Fruit fly (Drosophila melanogaster) whole organism, embryonic: ENCODE measurements around the gene mRpL40.

Experiments
- Abd-B ChIP-seq: fragments of 200-800 bp; sonication (Bioruptor generic); optimal IDR thresholded peaks from 2 replicates; lab custom pipeline; 2018; ENCODE audit warnings: missing biosample characterization, mild to moderate bottlenecking, missing genetic modification characterization, moderate library complexity
- Bdp1 ChIP-seq: fragments of 200-800 bp; sonication (Bioruptor generic); optimal IDR thresholded peaks from 3 replicates; lab custom pipeline; 2016; ENCODE audit warnings: missing biosample characterization, missing genetic modification characterization
- CG10209 ChIP-seq: fragments of 200-800 bp; sonication (Bioruptor generic); optimal IDR thresholded peaks from 3 replicates; lab custom pipeline; 2017; ENCODE audit warnings: missing biosample characterization, mild to moderate bottlenecking, missing genetic modification characterization, missing genetic modification reagents
- CG11560 ChIP-seq: fragments of 200-800 bp; sonication (Bioruptor generic); IDR thresholded peaks from 3 replicates; pipeline ENCODE4 v1.3.6; 2022; ENCODE audit warnings: missing biosample characterization, missing genetic modification characterization
- CG15073 ChIP-seq: fragments of 200-800 bp; sonication (Bioruptor generic); optimal IDR thresholded peaks from 2 replicates; lab custom pipeline; 2016; ENCODE audit warnings: missing biosample characterization, missing genetic modification characterization
- CG17568 ChIP-seq: fragments of 200-800 bp; sonication (Bioruptor generic); optimal IDR thresholded peaks from 2 replicates; lab custom pipeline; 2018; ENCODE audit warnings: missing biosample characterization, mild to moderate bottlenecking, missing genetic modification characterization, moderate library complexity
- CG2116 ChIP-seq: fragments of 200-800 bp; sonication (Bioruptor generic); optimal IDR thresholded peaks from 3 replicates; lab custom pipeline; 2018; ENCODE audit warnings: missing biosample characterization, mild to moderate bottlenecking, missing genetic modification characterization
- CG2199 ChIP-seq: fragments of 200-800 bp; sonication (Bioruptor generic); IDR thresholded peaks from 3 replicates; pipeline ENCODE4 v1.3.6; 2022; ENCODE audit warnings: missing biosample characterization, missing genetic modification characterization
- CG31365 ChIP-seq: fragments of 200-800 bp; sonication (Bioruptor generic); optimal IDR thresholded peaks from 2 replicates; lab custom pipeline; 2018; ENCODE audit warnings: missing biosample characterization, mild to moderate bottlenecking, missing genetic modification characterization
- CG32772 ChIP-seq: fragments of 200-800 bp; sonication (Bioruptor generic); IDR thresholded peaks from 2 replicates; pipeline ENCODE4 v1.3.6; 2022; ENCODE audit warnings: missing biosample characterization, missing genetic modification characterization
- CG3847 ChIP-seq: fragments of 200-800 bp; sonication (Bioruptor generic); IDR thresholded peaks from 2 replicates; pipeline ENCODE4 v1.3.6; 2022; ENCODE audit warnings: missing biosample characterization, missing genetic modification characterization
- CG4282 ChIP-seq: fragments of 200-800 bp; sonication (Bioruptor generic); optimal IDR thresholded peaks from 2 replicates; lab custom pipeline; 2016; ENCODE audit warnings: missing biosample characterization, missing genetic modification characterization
- CG7556 ChIP-seq: fragments of 200-800 bp; sonication (Bioruptor generic); optimal IDR thresholded peaks from 2 replicates; lab custom pipeline; 2017; ENCODE audit warnings: missing biosample characterization, mild to moderate bottlenecking, missing genetic modification characterization
- CG7963 ChIP-seq: fragments of 200-800 bp; sonication (Bioruptor generic); IDR thresholded peaks from 3 replicates; pipeline ENCODE4 v1.3.6; 2022; ENCODE audit warnings: missing biosample characterization, missing genetic modification characterization; ENCODE audit not compliant: partially characterized antibody
- CG7987 ChIP-seq: fragments of 200-800 bp; sonication (Bioruptor generic); optimal IDR thresholded peaks from 2 replicates; lab custom pipeline; 2018; ENCODE audit warnings: missing biosample characterization, mild to moderate bottlenecking, missing genetic modification characterization, moderate library complexity
- CG8281 ChIP-seq: fragments of 200-800 bp; sonication (Bioruptor generic); optimal IDR thresholded peaks from 2 replicates; lab custom pipeline; 2018; ENCODE audit warnings: missing biosample characterization, mild to moderate bottlenecking, missing genetic modification characterization, moderate library complexity
- CG8290 ChIP-seq, 3 experiments: fragments of 200-800 bp; sonication (Bioruptor generic); optimal IDR thresholded peaks; 2 replicates each; lab custom pipeline; 2016 to 2019; ENCODE audit warnings: missing biosample characterization in 3 of 3, missing genetic modification characterization in 3 of 3, mild to moderate bottlenecking in 2 of 3, moderate library complexity in 1 of 3
- CG8478 ChIP-seq: fragments of >200 bp; optimal IDR thresholded peaks from 2 replicates; lab custom pipeline; 2018
- Dek ChIP-seq: fragments of 200-800 bp; sonication (Bioruptor generic); optimal IDR thresholded peaks from 3 replicates; lab custom pipeline; 2019; ENCODE audit warnings: missing biosample characterization, mild to moderate bottlenecking, missing genetic modification characterization, moderate library complexity
- Dfd ChIP-seq, 2 experiments: fragments of >200 bp; optimal IDR thresholded peaks; 2 replicates each; lab custom pipeline; 2017; ENCODE audit warnings: missing biosample characterization in 2 of 2, missing genetic modification characterization in 2 of 2
- Ets65A ChIP-seq: fragments of 200-800 bp; sonication (Bioruptor generic); peaks from one replicate; lab custom pipeline; 2016; ENCODE audit warnings: missing biosample characterization, missing genetic modification characterization
- Ets97D ChIP-seq: fragments of 200-800 bp; sonication (Bioruptor generic); optimal IDR thresholded peaks from 3 replicates; lab custom pipeline; 2016; ENCODE audit warnings: missing biosample characterization, missing genetic modification characterization
- Fer2 ChIP-seq: fragments of 200-800 bp; sonication (Bioruptor generic); optimal IDR thresholded peaks from 2 replicates; lab custom pipeline; 2018; ENCODE audit warnings: missing biosample characterization, mild to moderate bottlenecking, missing genetic modification characterization, moderate library complexity
- Gug ChIP-seq: fragments of 200-800 bp; sonication (Bioruptor generic); IDR thresholded peaks from 4 replicates; pipeline ENCODE4 v1.3.6; 2022; ENCODE audit warnings: missing biosample characterization, missing genetic modification characterization
- HLH3B ChIP-seq: fragments of 200-800 bp; sonication (Bioruptor generic); IDR thresholded peaks from 2 replicates; pipeline ENCODE4 v1.3.6; 2022; ENCODE audit warnings: missing biosample characterization, missing genetic modification characterization
- HmgZ ChIP-seq: fragments of 200-800 bp; sonication (Bioruptor generic); optimal IDR thresholded peaks from 2 replicates; lab custom pipeline; 2018; ENCODE audit warnings: missing biosample characterization, mild to moderate bottlenecking, missing genetic modification characterization
- Hr51 ChIP-seq, 2 experiments: fragments of 200-800 bp; sonication (Bioruptor generic); optimal IDR thresholded peaks; 2 replicates in 1 of 2; 3 replicates in 1 of 2; lab custom pipeline; 2016 to 2018; ENCODE audit warnings: missing biosample characterization in 2 of 2, missing genetic modification characterization in 2 of 2, mild to moderate bottlenecking in 1 of 2, moderate library complexity in 1 of 2
- Lhr ChIP-seq: fragments of 200-800 bp; sonication (Bioruptor generic); optimal IDR thresholded peaks from 3 replicates; lab custom pipeline; 2017; ENCODE audit warnings: mild to moderate bottlenecking, missing biosample characterization, missing genetic modification reagents, missing genetic modification characterization
- MTF-1 ChIP-seq: fragments of 200-800 bp; sonication (Bioruptor generic); optimal IDR thresholded peaks from 2 replicates; lab custom pipeline; 2018; ENCODE audit warnings: missing biosample characterization, mild to moderate bottlenecking, missing genetic modification characterization, borderline replicate concordance
- Neu2 ChIP-seq: fragments of 200-800 bp; sonication (Bioruptor generic); optimal IDR thresholded peaks from 3 replicates; lab custom pipeline; 2016; ENCODE audit warnings: missing biosample characterization, missing genetic modification characterization, borderline replicate concordance
- Ptx1 ChIP-seq: fragments of 200-800 bp; sonication (Bioruptor generic); IDR thresholded peaks from 2 replicates; pipeline ENCODE4 v1.3.6; 2022; ENCODE audit warnings: missing biosample characterization, missing genetic modification characterization
- Ravus ChIP-seq: fragments of 200-800 bp; sonication (Bioruptor generic); IDR thresholded peaks from 2 replicates; pipeline ENCODE4 v1.3.6; 2022; ENCODE audit warnings: missing biosample characterization, missing genetic modification characterization
- Sry-δ ChIP-seq: fragments of 200-800 bp; sonication (Bioruptor generic); optimal IDR thresholded peaks from 2 replicates; lab custom pipeline; 2016; ENCODE audit warnings: missing biosample characterization, missing genetic modification characterization
- dm ChIP-seq: fragments of 200-800 bp; sonication (Bioruptor generic); optimal IDR thresholded peaks from 3 replicates; lab custom pipeline; 2016; ENCODE audit warnings: missing biosample characterization, missing genetic modification characterization
- hbn ChIP-seq: fragments of 200-800 bp; sonication (Bioruptor generic); IDR thresholded peaks from 2 replicates; pipeline ENCODE4 v1.3.6; 2022; ENCODE audit warnings: missing biosample characterization, missing genetic modification characterization; ENCODE audit not compliant: partially characterized antibody
- kni ChIP-seq: fragments of 200-800 bp; sonication (Bioruptor generic); optimal IDR thresholded peaks from 3 replicates; lab custom pipeline; 2017; ENCODE audit warnings: mild to moderate bottlenecking, missing biosample characterization, missing genetic modification reagents, missing genetic modification characterization
- knrl ChIP-seq: fragments of 200-800 bp; sonication (Bioruptor generic); IDR thresholded peaks from 3 replicates; pipeline ENCODE4 v1.3.6; 2022; ENCODE audit warnings: missing biosample characterization, missing genetic modification characterization; ENCODE audit not compliant: partially characterized antibody
- lilli ChIP-seq: fragments of 200-800 bp; sonication (Bioruptor generic); optimal IDR thresholded peaks from 3 replicates; lab custom pipeline; 2016; ENCODE audit warnings: missing biosample characterization, missing genetic modification characterization
- mam ChIP-seq: fragments of 200-800 bp; sonication (Bioruptor generic); optimal IDR thresholded peaks from 3 replicates; lab custom pipeline; 2016; ENCODE audit warnings: missing biosample characterization, missing genetic modification characterization
- otp ChIP-seq: fragments of 200-800 bp; sonication (Bioruptor generic); IDR thresholded peaks from 3 replicates; pipeline ENCODE4, ENCODE4 v1.3.6; 2022; ENCODE audit warnings: missing biosample characterization, missing genetic modification characterization
- peb ChIP-seq: fragments of 200-800 bp; sonication (Bioruptor generic); IDR thresholded peaks from 2 replicates; pipeline ENCODE4 v1.3.6; 2022; ENCODE audit warnings: missing biosample characterization, missing genetic modification characterization
- pho ChIP-seq: fragments of 200-800 bp; sonication (Bioruptor generic); optimal IDR thresholded peaks from 2 replicates; lab custom pipeline; 2016; ENCODE audit warnings: missing biosample characterization, missing genetic modification characterization
- pros ChIP-seq: fragments of 200-800 bp; sonication (Bioruptor generic); optimal IDR thresholded peaks from 3 replicates; lab custom pipeline; 2019; ENCODE audit warnings: missing biosample characterization, mild to moderate bottlenecking, missing genetic modification characterization, moderate library complexity
- pum ChIP-seq: fragments of 200-800 bp; sonication (Bioruptor generic); optimal IDR thresholded peaks from 2 replicates; lab custom pipeline; 2016; ENCODE audit warnings: missing biosample characterization, missing genetic modification characterization
- sens ChIP-seq: fragments of 200-800 bp; sonication (Bioruptor generic); peaks from one replicate; lab custom pipeline; 2016; ENCODE audit warnings: missing biosample characterization, missing genetic modification characterization
- sqz ChIP-seq: fragments of 200-800 bp; sonication (Bioruptor generic); optimal IDR thresholded peaks from 3 replicates; lab custom pipeline; 2018; ENCODE audit warnings: missing biosample characterization, mild to moderate bottlenecking, missing genetic modification characterization
- stc ChIP-seq: fragments of 200-800 bp; sonication (Bioruptor generic); IDR thresholded peaks from 2 replicates; pipeline ENCODE4 v1.3.6; 2022; ENCODE audit warnings: missing biosample characterization, missing genetic modification characterization
- stwl ChIP-seq: fragments of 200-800 bp; sonication (Bioruptor generic); optimal IDR thresholded peaks from 3 replicates; lab custom pipeline; 2018; ENCODE audit warnings: missing biosample characterization, mild to moderate bottlenecking, missing genetic modification characterization, moderate library complexity
- ttk ChIP-seq: fragments of 200-800 bp; sonication (Bioruptor generic); IDR thresholded peaks from 2 replicates; pipeline ENCODE4 v2.1.2; 2022; ENCODE audit warnings: missing biosample characterization, missing genetic modification characterization
- zfh1 ChIP-seq: fragments of 200-800 bp; sonication (Bioruptor generic); IDR thresholded peaks from 3 replicates; pipeline ENCODE4 v1.3.6; 2022; ENCODE audit warnings: missing biosample characterization, missing genetic modification characterization

Gene mRpL40

dm6 chr3R:11402894-11403293 is 4.8 kb upstream of the mRpL40 start:
- TF ChIP-seq Lhr (GFP tag; lab: Kevin White, UChicago) (no peak), CG3847 (GFP tag; lab: Robert Waterston, UW) (no peak), CG2199 (0 out of 3 replicates have a peak, but pooled peaks have one; percentile 8), peb (GFP tag; lab: Robert Waterston, UW) (no peak), Ets97D (GFP tag; lab: Kevin White, UChicago) (peak; percentile 83), stwl (tag; lab: Kevin White, UChicago) (peak; percentile 92), CG32772 (no peak), CG17568 (no peak), HLH3B (no peak), CG31365 (peak; percentile 94), Dfd (GFP tag; optimal IDR thresholded peaks at IDR 0.05; lab: Kevin White, UChicago) (peak in 1 of 2 experiments; percentile 88), CG7963 (GFP tag; lab: Robert Waterston, UW) (no peak), CG8290 (GFP tag; optimal IDR thresholded peaks at IDR 0.05; lab: Kevin White, UChicago) (peak; percentile 97), CG8290 (tag; optimal IDR thresholded peaks at IDR 0.05; lab: Kevin White, UChicago) (peak in 1 of 2 experiments; percentile 63), Fer2 (tag; lab: Kevin White, UChicago) (no peak), CG8478 (lab: Kevin White, UChicago) (no peak), knrl (GFP tag; lab: Robert Waterston, UW) (0 out of 3 replicates have a peak, but pooled peaks have one; percentile 8)

DNA sequence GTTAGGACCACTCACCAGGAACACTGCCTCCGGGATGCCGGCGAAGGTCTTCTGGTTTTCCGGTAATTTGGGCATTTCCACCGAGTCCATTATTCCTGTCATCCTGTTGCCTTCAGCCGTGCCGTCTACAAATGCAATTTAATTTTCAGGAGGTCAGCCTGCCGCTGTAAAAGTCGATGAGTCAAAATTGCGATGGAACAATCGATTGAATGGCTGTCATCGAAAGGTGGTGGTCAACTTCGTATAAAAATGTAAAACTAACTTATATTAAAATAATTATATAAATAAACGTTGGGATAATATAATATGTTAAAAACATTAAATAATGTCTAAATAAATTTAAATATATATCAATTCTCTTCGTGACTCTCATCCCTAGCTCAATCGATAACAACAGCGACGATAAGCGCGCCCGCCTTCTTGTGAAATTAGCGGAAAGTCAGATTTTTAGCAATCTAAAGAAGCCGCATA is 2.0 kb downstream of the mRpL40 start, which contains the start of the genes mgr and Irbp:
Gene mgr, minus strand, starts transcription at position 209 of the 471 bp plus-strand sequence.
Gene Irbp, plus strand, starts transcription at position 381 of the 471 bp plus-strand sequence.
- peak; percentile 93 for TF ChIP-seq ttk (GFP tag; lab: Robert Waterston, UW)
- TF ChIP-seq Ptx1 (GFP tag; lab: Robert Waterston, UW) = peak; percentile 96
- peak; percentile 25 for TF ChIP-seq pros
- no peak for TF ChIP-seq sqz (GFP tag; lab: Kevin White, UChicago)
- TF ChIP-seq Dek = peak; percentile 90
- TF ChIP-seq Hr51 (GFP tag; optimal IDR thresholded peaks at IDR 0.05; lab: Kevin White, UChicago) = peak; percentile 78 to 91
- TF ChIP-seq Abd-B (GFP tag; lab: Kevin White, UChicago) = peak; percentile 82
- TF ChIP-seq mam (GFP tag; lab: Kevin White, UChicago) = peak; percentile 45
- peak; percentile 82 for TF ChIP-seq CG2116 (GFP tag; lab: Kevin White, UChicago)
- peak; percentile 91 for TF ChIP-seq sens (GFP tag; lab: Kevin White, UChicago)
- TF ChIP-seq kni (GFP tag; lab: Kevin White, UChicago) = no peak
- TF ChIP-seq zfh1 (GFP tag; lab: Robert Waterston, UW) = peak; percentile 93
- TF ChIP-seq otp (GFP tag; lab: Robert Waterston, UW) = peak; percentile 86
- TF ChIP-seq Gug (GFP tag; lab: Robert Waterston, UW) = peak; percentile 78
- TF ChIP-seq CG15073 (GFP tag; lab: Kevin White, UChicago) = no peak
- TF ChIP-seq CG8281 (tag; lab: Kevin White, UChicago) = peak; percentile 58
- TF ChIP-seq dm (GFP tag; lab: Kevin White, UChicago) = peak; percentile 19
- peak; percentile 76 for TF ChIP-seq Sry-δ (GFP tag; lab: Kevin White, UChicago)
- TF ChIP-seq MTF-1 (GFP tag; lab: Kevin White, UChicago) = peak; percentile 52
- TF ChIP-seq pho (GFP tag; lab: Kevin White, UChicago) = peak; percentile 50
- peak; percentile 92 for TF ChIP-seq CG7556
- TF ChIP-seq CG10209 (GFP tag; lab: Kevin White, UChicago) = peak; percentile 91
- peak; percentile 83 for TF ChIP-seq CG11560 (tag; lab: Robert Waterston, UW)
- peak; percentile 86 for TF ChIP-seq lilli (GFP tag; lab: Kevin White, UChicago)
- peak; percentile 78 for TF ChIP-seq hbn (GFP tag; lab: Robert Waterston, UW)
- TF ChIP-seq HmgZ (tag; lab: Kevin White, UChicago) = peak; percentile 86
- peak; percentile 95 for TF ChIP-seq Ets65A
- TF ChIP-seq Ravus (GFP tag; lab: Robert Waterston, UW) = peak; percentile 79
- TF ChIP-seq pum (GFP tag; lab: Kevin White, UChicago) = peak; percentile 25
- peak; percentile 23 for TF ChIP-seq Bdp1
- no peak for TF ChIP-seq CG4282 (GFP tag; lab: Kevin White, UChicago)
- peak; percentile 91 for TF ChIP-seq stc (GFP tag; lab: Robert Waterston, UW)
- TF ChIP-seq CG7987 = no peak
- TF ChIP-seq Neu2 = peak; percentile 16
